Fruit fly (Drosophila melanogaster) whole organism, embryonic: Measurements from ENCODE around the gene CG13676.

Source experiments
- Antp ChIP-seq: fragments of 200-800 bp; sonication (Bioruptor generic); optimal IDR thresholded peaks from 3 replicates; lab custom pipeline; 2016; ENCODE audit warnings: missing biosample characterization, missing genetic modification characterization
- Asciz ChIP-seq: fragments of 200-800 bp; sonication (Bioruptor generic); optimal IDR thresholded peaks from 2 replicates; lab custom pipeline; 2017; ENCODE audit warnings: missing biosample characterization, mild to moderate bottlenecking, missing genetic modification characterization, missing genetic modification reagents
- BEAF-32 ChIP-seq: fragments of 200-800 bp; sonication (Bioruptor generic); optimal IDR thresholded peaks from 3 replicates; lab custom pipeline; 2017; ENCODE audit warnings: missing biosample characterization, missing genetic modification characterization, mild to moderate bottlenecking, moderate library complexity, missing genetic modification reagents
- CG10274 ChIP-seq: fragments of 200-800 bp; sonication (Bioruptor generic); optimal IDR thresholded peaks from 3 replicates; lab custom pipeline; 2017; ENCODE audit warnings: missing biosample characterization, mild to moderate bottlenecking, missing genetic modification characterization
- CG10366 ChIP-seq: fragments of 200-800 bp; sonication (Bioruptor generic); IDR thresholded peaks from 2 replicates; pipeline ENCODE4 v1.3.6; 2022; ENCODE audit warnings: missing biosample characterization, missing genetic modification characterization
- CG10979 ChIP-seq: fragments of 200-800 bp; sonication (Bioruptor generic); optimal IDR thresholded peaks from 2 replicates; lab custom pipeline; 2018; ENCODE audit warnings: missing biosample characterization, mild to moderate bottlenecking, missing genetic modification characterization, moderate library complexity
- CG11085 ChIP-seq: fragments of 200-800 bp; sonication (Bioruptor generic); IDR thresholded peaks from 2 replicates; pipeline ENCODE4 v1.3.6; 2022; ENCODE audit warnings: missing biosample characterization, missing genetic modification characterization
- CG11398 ChIP-seq: fragments of 200-800 bp; sonication (Bioruptor generic); optimal IDR thresholded peaks from 2 replicates; lab custom pipeline; 2016; ENCODE audit warnings: missing biosample characterization, missing genetic modification characterization
- CG1233 ChIP-seq: fragments of 200-800 bp; sonication (Bioruptor generic); optimal IDR thresholded peaks from 4 replicates; lab custom pipeline; 2018; ENCODE audit warnings: missing biosample characterization, mild to moderate bottlenecking, missing genetic modification characterization
- CG15269 ChIP-seq: fragments of 200-800 bp; sonication (Bioruptor generic); optimal IDR thresholded peaks from 2 replicates; lab custom pipeline; 2018; ENCODE audit warnings: missing biosample characterization, mild to moderate bottlenecking, missing genetic modification characterization, moderate library complexity
- CG1832 ChIP-seq: fragments of 200-800 bp; sonication (Bioruptor generic); optimal IDR thresholded peaks from 2 replicates; lab custom pipeline; 2017; ENCODE audit warnings: missing biosample characterization, mild to moderate bottlenecking, missing genetic modification characterization, inconsistent platforms
- CG2120 ChIP-seq: fragments of 200-800 bp; sonication (Bioruptor generic); optimal IDR thresholded peaks from 3 replicates; lab custom pipeline; 2016; ENCODE audit warnings: missing biosample characterization, missing genetic modification characterization
- CG6765 ChIP-seq: fragments of 200-800 bp; sonication (Bioruptor generic); optimal IDR thresholded peaks from 3 replicates; lab custom pipeline; 2017; ENCODE audit warnings: missing biosample characterization, mild to moderate bottlenecking, missing genetic modification characterization
- CG7372 ChIP-seq: fragments of 200-800 bp; sonication (Bioruptor generic); IDR thresholded peaks from 2 replicates; pipeline ENCODE4 v1.3.6; 2022; ENCODE audit warnings: missing biosample characterization, missing genetic modification characterization
- CG8944 ChIP-seq: fragments of 200-800 bp; sonication (Bioruptor generic); optimal IDR thresholded peaks from 3 replicates; lab custom pipeline; 2016; ENCODE audit warnings: missing biosample characterization, missing genetic modification characterization
- CG9727 ChIP-seq: fragments of 200-800 bp; sonication (Bioruptor generic); optimal IDR thresholded peaks from 3 replicates; lab custom pipeline; 2017; ENCODE audit warnings: missing biosample characterization, mild to moderate bottlenecking, missing genetic modification characterization
- CG9876 ChIP-seq: fragments of 200-800 bp; sonication (Bioruptor generic); optimal IDR thresholded peaks from 2 replicates; lab custom pipeline; 2016; ENCODE audit warnings: missing biosample characterization, missing genetic modification characterization
- CHES-1-like ChIP-seq: fragments of 200-800 bp; sonication (Bioruptor generic); optimal IDR thresholded peaks from 2 replicates; lab custom pipeline; 2016; ENCODE audit warnings: missing biosample characterization, missing genetic modification characterization
- Camta ChIP-seq: fragments of 200-800 bp; sonication (Bioruptor generic); optimal IDR thresholded peaks from 2 replicates; lab custom pipeline; 2016; ENCODE audit warnings: missing biosample characterization, missing genetic modification characterization
- Doc2 ChIP-seq: fragments of 200-800 bp; sonication (Bioruptor generic); IDR thresholded peaks from 2 replicates; pipeline ENCODE4 v1.3.6; 2022; ENCODE audit warnings: missing biosample characterization, missing genetic modification characterization
- Dref ChIP-seq: fragments of 200-800 bp; sonication (Bioruptor generic); IDR thresholded peaks from 2 replicates; pipeline ENCODE4 v1.3.6; 2022; ENCODE audit warnings: missing biosample characterization, missing genetic modification characterization
- HLH4C ChIP-seq: fragments of 200-800 bp; sonication (Bioruptor generic); IDR thresholded peaks from 3 replicates; pipeline ENCODE4 v1.3.6; 2022; ENCODE audit warnings: missing biosample characterization, missing genetic modification characterization; ENCODE audit not compliant: partially characterized antibody
- Hey ChIP-seq: fragments of 200-800 bp; sonication (Bioruptor generic); optimal IDR thresholded peaks from 3 replicates; lab custom pipeline; 2018; ENCODE audit warnings: missing biosample characterization, mild to moderate bottlenecking, missing genetic modification characterization
- HmgZ ChIP-seq: fragments of 200-800 bp; sonication (Bioruptor generic); optimal IDR thresholded peaks from 2 replicates; lab custom pipeline; 2018; ENCODE audit warnings: missing biosample characterization, mild to moderate bottlenecking, missing genetic modification characterization
- Lim3 ChIP-seq: fragments of 200-800 bp; sonication (Bioruptor generic); IDR thresholded peaks from 2 replicates; pipeline ENCODE4 v1.3.6; 2022; ENCODE audit warnings: missing biosample characterization, missing genetic modification characterization
- Mrtf ChIP-seq: fragments of 200-800 bp; sonication (Bioruptor generic); IDR thresholded peaks from 3 replicates; pipeline ENCODE4 v1.3.6; 2022; ENCODE audit warnings: missing biosample characterization, missing genetic modification characterization
- NC2β ChIP-seq: fragments of 200-800 bp; sonication (Bioruptor generic); optimal IDR thresholded peaks from 2 replicates; lab custom pipeline; 2016; ENCODE audit warnings: missing biosample characterization, missing genetic modification characterization
- NK7.1 ChIP-seq: fragments of 200-800 bp; sonication (Bioruptor generic); optimal IDR thresholded peaks from 3 replicates; lab custom pipeline; 2016; ENCODE audit warnings: missing biosample characterization, missing genetic modification characterization
- NfI ChIP-seq: fragments of 200-800 bp; sonication (Bioruptor generic); optimal IDR thresholded peaks from 3 replicates; lab custom pipeline; 2018; ENCODE audit warnings: missing biosample characterization, mild to moderate bottlenecking, missing genetic modification characterization, moderate library complexity
- Oaz ChIP-seq: fragments of 200-800 bp; sonication (Bioruptor generic); IDR thresholded peaks from 2 replicates; pipeline ENCODE4 v1.3.6; 2022; ENCODE audit warnings: missing biosample characterization, missing genetic modification characterization
- Optix ChIP-seq: fragments of 200-800 bp; sonication (Bioruptor generic); IDR thresholded peaks from 3 replicates; pipeline ENCODE4 v1.3.6; 2022; ENCODE audit warnings: missing biosample characterization, missing genetic modification characterization
- Rx ChIP-seq: fragments of 200-800 bp; sonication (Bioruptor generic); IDR thresholded peaks from 2 replicates; pipeline ENCODE4 v1.3.6; 2022; ENCODE audit warnings: missing biosample characterization, missing genetic modification characterization
- Usf ChIP-seq: fragments of 200-800 bp; sonication (Bioruptor generic); optimal IDR thresholded peaks from 2 replicates; lab custom pipeline; 2017; ENCODE audit warnings: missing genotype, missing biosample characterization, missing genetic modification characterization
- ap ChIP-seq: fragments of 200-800 bp; sonication (Bioruptor generic); IDR thresholded peaks from 2 replicates; pipeline ENCODE4 v1.3.6; 2022; ENCODE audit warnings: missing biosample characterization, missing genetic modification characterization
- ase ChIP-seq: fragments of 200-800 bp; sonication (Bioruptor generic); IDR thresholded peaks from 3 replicates; pipeline ENCODE4 v1.3.6; 2022; ENCODE audit warnings: missing biosample characterization, missing genetic modification characterization
- chinmo ChIP-seq: fragments of 200-800 bp; sonication (Bioruptor generic); IDR thresholded peaks from 4 replicates; pipeline ENCODE4 v1.3.6; 2022; ENCODE audit warnings: missing biosample characterization, missing genetic modification characterization; ENCODE audit not compliant: partially characterized antibody
- corto ChIP-seq: fragments of 200-800 bp; sonication (Bioruptor generic); optimal IDR thresholded peaks from 2 replicates; lab custom pipeline; 2016; ENCODE audit warnings: missing biosample characterization, mild to moderate bottlenecking, missing genetic modification characterization, moderate library complexity
- exex ChIP-seq: fragments of 200-800 bp; sonication (Bioruptor generic); optimal IDR thresholded peaks from 4 replicates; lab custom pipeline; 2018; ENCODE audit warnings: missing biosample characterization, mild to moderate bottlenecking, missing genetic modification characterization, moderate library complexity
- gem ChIP-seq: fragments of 200-800 bp; sonication (Bioruptor generic); optimal IDR thresholded peaks from 2 replicates; lab custom pipeline; 2019; ENCODE audit warnings: missing biosample characterization, mild to moderate bottlenecking, missing genetic modification characterization, moderate library complexity
- grn ChIP-seq: fragments of 200-800 bp; sonication (Bioruptor generic); optimal IDR thresholded peaks from 3 replicates; lab custom pipeline; 2017; ENCODE audit warnings: missing biosample characterization, missing genetic modification characterization
- jing ChIP-seq: fragments of 200-800 bp; sonication (Bioruptor generic); optimal IDR thresholded peaks from 2 replicates; lab custom pipeline; 2018; ENCODE audit warnings: missing biosample characterization, mild to moderate bottlenecking, missing genetic modification characterization
- kah ChIP-seq: fragments of 200-800 bp; sonication (Bioruptor generic); optimal IDR thresholded peaks from 2 replicates; lab custom pipeline; 2018; ENCODE audit warnings: missing biosample characterization, mild to moderate bottlenecking, missing genetic modification characterization
- lmd ChIP-seq: fragments of 200-800 bp; sonication (Bioruptor generic); IDR thresholded peaks from 2 replicates; pipeline ENCODE4 v1.3.6; 2022; ENCODE audit warnings: missing biosample characterization, missing genetic modification characterization
- oc ChIP-seq: fragments of 200-800 bp; sonication (Bioruptor generic); optimal IDR thresholded peaks from 2 replicates; lab custom pipeline; 2018; ENCODE audit warnings: missing biosample characterization, mild to moderate bottlenecking, missing genetic modification characterization, moderate library complexity
- onecut ChIP-seq: fragments of 200-800 bp; sonication (Bioruptor generic); IDR thresholded peaks from 2 replicates; pipeline ENCODE4 v1.3.6; 2022; ENCODE audit warnings: missing biosample characterization, missing genetic modification characterization
- pzg ChIP-seq: fragments of 200-800 bp; sonication (Bioruptor generic); optimal IDR thresholded peaks from 3 replicates; lab custom pipeline; 2018; ENCODE audit warnings: missing biosample characterization, mild to moderate bottlenecking, missing genetic modification characterization, moderate library complexity
- sc ChIP-seq, 3 experiments: fragments of >200 bp in 2 of 3; fragments of 200-800 bp in 1 of 3; sonication (Bioruptor generic) in 1 of 3; optimal IDR thresholded peaks; 2 replicates in 2 of 3; 3 replicates in 1 of 3; lab custom pipeline; 2017; ENCODE audit warnings: mild to moderate bottlenecking in 1 of 3, missing biosample characterization in 1 of 3, missing genetic modification characterization in 1 of 3, missing genetic modification reagents in 1 of 3
- scrt ChIP-seq: fragments of 200-800 bp; sonication (Bioruptor generic); optimal IDR thresholded peaks from 2 replicates; lab custom pipeline; 2018; ENCODE audit warnings: missing biosample characterization, mild to moderate bottlenecking, missing genetic modification characterization, moderate library complexity
- seq ChIP-seq: fragments of 200-800 bp; sonication (Bioruptor generic); IDR thresholded peaks from 2 replicates; pipeline ENCODE4 v1.3.6; 2022; ENCODE audit warnings: missing biosample characterization, missing genetic modification characterization
- wdn ChIP-seq: fragments of 200-800 bp; sonication (Bioruptor generic); IDR thresholded peaks from 2 replicates; pipeline ENCODE4 v1.3.6; 2022; ENCODE audit warnings: missing biosample characterization, missing genetic modification characterization

Gene CG13676

DNA sequence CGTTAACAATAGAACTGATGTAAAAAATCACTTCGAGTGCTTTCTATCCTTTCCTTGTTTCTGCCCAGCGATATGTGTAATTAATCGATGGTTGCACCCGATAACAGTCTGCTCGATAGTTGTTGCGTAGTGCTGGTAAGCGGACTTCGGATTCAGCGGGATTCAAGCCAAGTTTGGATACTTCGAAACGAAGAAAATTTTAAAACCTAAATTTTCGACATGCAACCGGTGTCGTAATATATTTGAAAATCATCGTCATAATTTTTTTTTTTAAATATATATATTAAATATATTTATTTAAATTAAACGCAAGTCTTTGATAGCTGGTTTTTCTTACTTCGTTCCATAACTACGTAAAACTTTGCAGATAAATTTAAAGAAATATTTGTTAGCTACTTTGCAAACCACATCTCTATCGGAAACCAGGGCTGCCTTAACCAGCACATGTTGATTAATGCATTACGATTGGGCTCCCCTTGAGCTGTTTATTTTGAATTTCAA, 46.2 kb upstream of the CG13676 start, which contains the start of the genes UbcE2M and Dhps:
Gene UbcE2M, minus strand, starts transcription at position 209 of the 501 bp plus-strand sequence.
Gene Dhps, plus strand, starts transcription at position 429 of the 501 bp plus-strand sequence.
- peak; percentile 38; the same call in 1 of the 3 replicates for TF ChIP-seq ase (GFP tag; lab: Robert Waterston, UW)
- peak; percentile 55; the same call in 1 of the 3 replicates for TF ChIP-seq Optix (GFP tag; lab: Robert Waterston, UW)
- no peak; the same call in 1 of the 2 replicates for TF ChIP-seq Oaz (GFP tag; lab: Robert Waterston, UW)
- no peak for TF ChIP-seq jing (GFP tag; lab: Kevin White, UChicago)
- TF ChIP-seq Dref (GFP tag; lab: Robert Waterston, UW) = peak; percentile 80
- no peak for TF ChIP-seq NK7.1 (GFP tag; lab: Kevin White, UChicago)
- TF ChIP-seq CG9876 (GFP tag; lab: Kevin White, UChicago) = peak; percentile 67
- peak; percentile 11 for TF ChIP-seq CG8944 (GFP tag; lab: Kevin White, UChicago)
- peak; percentile 41; the same call in 1 of the 2 replicates for TF ChIP-seq CG10366 (GFP tag; lab: Robert Waterston, UW)
- TF ChIP-seq Mrtf (GFP tag; lab: Robert Waterston, UW) = peak; percentile 59; the same call in 2 of the 3 replicates
- no peak for TF ChIP-seq Hey (tag; lab: Kevin White, UChicago)
- TF ChIP-seq kah (GFP tag; lab: Kevin White, UChicago) = peak; percentile 68
- peak; percentile 82 for TF ChIP-seq CG2120 (GFP tag; lab: Kevin White, UChicago)
- TF ChIP-seq exex = no peak
- no peak for TF ChIP-seq Camta
- TF ChIP-seq CG11085 (GFP tag; lab: Robert Waterston, UW) = peak; percentile 60; the same call in 1 of the 2 replicates
- TF ChIP-seq CG9727 (GFP tag; lab: Kevin White, UChicago) = peak; percentile 76
- TF ChIP-seq chinmo (GFP tag; lab: Robert Waterston, UW) = 0 out of 4 replicates have a peak, but pooled peaks have one; percentile 62
- peak; percentile 40; the same call in 1 of the 2 replicates for TF ChIP-seq wdn (GFP tag; lab: Robert Waterston, UW)
- TF ChIP-seq CHES-1-like = peak; percentile 56
- peak; percentile 79 for TF ChIP-seq scrt
- no peak for TF ChIP-seq Doc2
- no peak for TF ChIP-seq Lim3 (GFP tag; lab: Robert Waterston, UW)
- peak; percentile 19; the same call in 1 of the 2 replicates for TF ChIP-seq onecut (GFP tag; lab: Robert Waterston, UW)
- no peak for TF ChIP-seq CG15269
- peak; percentile 80 for TF ChIP-seq BEAF-32 (GFP tag; lab: Kevin White, UChicago)
- TF ChIP-seq HmgZ (tag; lab: Kevin White, UChicago) = peak; percentile 70
- TF ChIP-seq HLH4C (GFP tag; lab: Robert Waterston, UW) = peak; percentile 76
- no peak for TF ChIP-seq oc (tag; lab: Kevin White, UChicago)
- no peak for TF ChIP-seq ap (GFP tag; lab: Robert Waterston, UW)
- peak; percentile 68 for TF ChIP-seq CG1233 (GFP tag; lab: Kevin White, UChicago)
- peak; percentile 55 for TF ChIP-seq pzg (GFP tag; lab: Kevin White, UChicago)
- TF ChIP-seq Usf = peak; percentile 73
- no peak for TF ChIP-seq gem (tag; lab: Kevin White, UChicago)
- TF ChIP-seq CG10979 (tag; lab: Kevin White, UChicago) = peak; percentile 60
- 0 out of 2 replicates have a peak, but pooled peaks have one; percentile 32 for TF ChIP-seq CG7372 (GFP tag; lab: Robert Waterston, UW)
- peak; percentile 59 for TF ChIP-seq CG6765 (GFP tag; lab: Kevin White, UChicago)
- TF ChIP-seq CG1832 (GFP tag; lab: Kevin White, UChicago) = no peak
- TF ChIP-seq lmd (GFP tag; lab: Robert Waterston, UW) = peak; percentile 61
- no peak for TF ChIP-seq grn (GFP tag; lab: Kevin White, UChicago)
- no peak for TF ChIP-seq Asciz (GFP tag; lab: Kevin White, UChicago)
- TF ChIP-seq NC2β = peak; percentile 0
- TF ChIP-seq corto (GFP tag; lab: Kevin White, UChicago) = no peak
- 0 out of 2 replicates have a peak, but pooled peaks have one; percentile 26 for TF ChIP-seq seq
- TF ChIP-seq sc (optimal IDR thresholded peaks at IDR 0.05; lab: Kevin White, UChicago) = no peak
- TF ChIP-seq sc (GFP tag; optimal IDR thresholded peaks at IDR 0.05; lab: Kevin White, UChicago) = peak; percentile 57
- TF ChIP-seq Rx (GFP tag; lab: Robert Waterston, UW) = no peak
- peak; percentile 8 for TF ChIP-seq CG10274
- peak; percentile 77 for TF ChIP-seq NfI (GFP tag; lab: Kevin White, UChicago)
- TF ChIP-seq CG11398 = no peak
- TF ChIP-seq Antp (GFP tag; lab: Kevin White, UChicago) = peak; percentile 53
